Worm (Caenorhabditis elegans): ENCODE data around the gene dpf-7.

dpf-7 gene

ce11 chrIV:4821843-4822242 is 19.4 kb upstream of the dpf-7 start:
- TF ChIP-seq efl-1 (optimal IDR thresholded peaks at IDR 0.05) (no peak), efl-1 (GFP tag; optimal IDR thresholded peaks at IDR 0.05 in 1 of 2) (peak in 1 of 2 experiments; percentile 54), elt-2 (tag; optimal IDR thresholded peaks at IDR 0.05) (no peak)

- TF ChIP-seq sptf-1 (tag; optimal IDR thresholded peaks at IDR 0.05) (no peak), efl-1 (optimal IDR thresholded peaks at IDR 0.05) (no peak), efl-1 (GFP tag; optimal IDR thresholded peaks at IDR 0.05 in 1 of 2) (peak in 1 of 2 experiments; percentile 76), elt-2 (tag; optimal IDR thresholded peaks at IDR 0.05) (peak; percentile 35), lin-35 (GFP tag; optimal IDR thresholded peaks at IDR 0.05) (peak in 1 of 2 experiments; percentile 11)
Measured at ce11 chrIV:4821054-4821453, 18.7 kb upstream of the dpf-7 start, which contains the start of gene H06H21.8. TSS of gene H06H21.8 (minus strand) at chrIV:4821131.

ce11 chrIV:4814185-4814584 is 11.8 kb upstream of the dpf-7 start, which contains the start of gene srw-94:
TSS of gene srw-94 (plus strand) at chrIV:4814485.
- TF ChIP-seq sup-37 (GFP tag; optimal IDR thresholded peaks at IDR 0.05) (no peak), pqm-1 (tag; optimal IDR thresholded peaks at IDR 0.05) (no peak), pax-3 (tag; optimal IDR thresholded peaks at IDR 0.05) (no peak), nhr-76 (tag; optimal IDR thresholded peaks at IDR 0.05) (no peak), dsc-1 (tag; optimal IDR thresholded peaks at IDR 0.05) (no peak), lir-3 (tag; optimal IDR thresholded peaks at IDR 0.05; ENCODE audit: poor library complexity) (no peak), fos-1 (tag; optimal IDR thresholded peaks at IDR 0.05) (no peak), tlp-1 (tag; optimal IDR thresholded peaks at IDR 0.05) (no peak), hlh-17 (GFP tag; optimal IDR thresholded peaks at IDR 0.05; ENCODE audit: borderline replicate concordance) (no peak), snu-23 (GFP tag; optimal IDR thresholded peaks at IDR 0.05) (no peak), ceh-82 (tag; optimal IDR thresholded peaks at IDR 0.05) (no peak), mab-9 (GFP tag; IDR thresholded peaks at IDR 0.05) (no peak)

ce11 chrIV:4811863-4812262 is 9.5 kb upstream of the dpf-7 start, which contains the start of gene srw-95:
TSS of gene srw-95 (plus strand) at chrIV:4812075.
- TF ChIP-seq efl-1 (optimal IDR thresholded peaks at IDR 0.05) (no peak), efl-1 (GFP tag; optimal IDR thresholded peaks at IDR 0.05 in 1 of 2) (peak in 1 of 2 experiments; percentile 83), unc-130 (tag; optimal IDR thresholded peaks at IDR 0.05) (no peak)

ce11 chrIV:4810377-4810984 is 8.1 kb upstream of the dpf-7 start, which contains the start of gene eif-1.A:
TSS of gene eif-1.A (plus strand) at chrIV:4810934.
- no peak for TF ChIP-seq ces-1 (GFP tag; optimal IDR thresholded peaks at IDR 0.05)
- peak; percentile 61 for TF ChIP-seq nhr-47 (tag; optimal IDR thresholded peaks at IDR 0.05)
- TF ChIP-seq mab-9 (GFP tag; IDR thresholded peaks at IDR 0.05) = no peak
- TF ChIP-seq aly-2 (tag; optimal IDR thresholded peaks at IDR 0.05) = no peak
- no peak for TF ChIP-seq unc-30 (tag; optimal IDR thresholded peaks at IDR 0.05)
- TF ChIP-seq jun-1 (tag; optimal IDR thresholded peaks at IDR 0.05) = no peak
- peak; percentile 26 for TF ChIP-seq hpl-2 (GFP tag; optimal IDR thresholded peaks at IDR 0.05)
- TF ChIP-seq lsy-2 (tag; optimal IDR thresholded peaks at IDR 0.05) = peak; percentile 63 to 85
- TF ChIP-seq nhr-237 (tag; optimal IDR thresholded peaks at IDR 0.05) = no peak
- no peak for TF ChIP-seq blmp-1 (tag; optimal IDR thresholded peaks at IDR 0.05)
- peak; percentile 28; the same call in 1 of the 2 replicates for TF ChIP-seq isw-1 (GFP tag; IDR thresholded peaks at IDR 0.05)
- TF ChIP-seq skn-1 (tag; optimal IDR thresholded peaks at IDR 0.05) = peak; percentile 81
- no peak for TF ChIP-seq ztf-11 (tag; optimal IDR thresholded peaks at IDR 0.05)
- TF ChIP-seq lin-39 (tag; optimal IDR thresholded peaks at IDR 0.05) = peak; percentile 12
- no peak for TF ChIP-seq zag-1 (tag; optimal IDR thresholded peaks at IDR 0.05)
- no peak for TF ChIP-seq snpc-4 (tag; optimal IDR thresholded peaks at IDR 0.05)
- peak; percentile 61 for TF ChIP-seq nhr-85 (tag)
- no peak for TF ChIP-seq sox-4 (tag; optimal IDR thresholded peaks at IDR 0.05)
- TF ChIP-seq pqm-1 (tag; optimal IDR thresholded peaks at IDR 0.05) = no peak
- no peak for TF ChIP-seq dsc-1 (tag; optimal IDR thresholded peaks at IDR 0.05)
- TF ChIP-seq fos-1 (tag; optimal IDR thresholded peaks at IDR 0.05) = peak; percentile 4
- no peak for TF ChIP-seq C04F5.9 (tag; optimal IDR thresholded peaks at IDR 0.05)
- TF ChIP-seq efl-3 (GFP tag; optimal IDR thresholded peaks at IDR 0.05) = no peak
- peak; percentile 45 for TF ChIP-seq xbp-1 (tag; optimal IDR thresholded peaks at IDR 0.05)
- TF ChIP-seq fkh-8 (tag; optimal IDR thresholded peaks at IDR 0.05) = peak; percentile 34
- no peak for TF ChIP-seq C34B4.2 (tag; optimal IDR thresholded peaks at IDR 0.05)
- TF ChIP-seq hlh-17 (GFP tag; optimal IDR thresholded peaks at IDR 0.05; ENCODE audit: borderline replicate concordance) = no peak
- peak; percentile 54 to 72 (median 59) for TF ChIP-seq dpl-1 (GFP tag; optimal IDR thresholded peaks at IDR 0.05)
- peak; percentile 72 for TF ChIP-seq unc-130 (tag; optimal IDR thresholded peaks at IDR 0.05)
- peak; percentile 59 for TF ChIP-seq lin-15B (tag; optimal IDR thresholded peaks at IDR 0.05)
- no peak for TF ChIP-seq pax-3 (tag; optimal IDR thresholded peaks at IDR 0.05)
- TF ChIP-seq nhr-19 (GFP tag; conservative IDR thresholded peaks at IDR 0.05) = no peak

Measured in whole organism, L1 larva.